Fruit fly (Drosophila melanogaster) whole organism, embryonic: Measurements from ENCODE around the gene CG32225.

ENCODE experiments used
- Atf6 ChIP-seq: fragments of 200-800 bp; sonication (Bioruptor generic); IDR thresholded peaks from 2 replicates; pipeline ENCODE4 v1.3.6; 2022; ENCODE audit warnings: missing biosample characterization, missing genetic modification characterization
- CG1024 ChIP-seq: fragments of 200-800 bp; sonication (Bioruptor generic); IDR thresholded peaks from 2 replicates; pipeline ENCODE4 v1.3.6; 2022; ENCODE audit warnings: missing biosample characterization, missing genetic modification characterization
- CG10543 ChIP-seq: fragments of 200-800 bp; sonication (Bioruptor generic); optimal IDR thresholded peaks from 3 replicates; lab custom pipeline; 2017; ENCODE audit warnings: missing biosample characterization, mild to moderate bottlenecking, missing genetic modification characterization, moderate library complexity
- CG11247 ChIP-seq: fragments of 200-800 bp; sonication (Bioruptor generic); IDR thresholded peaks from 2 replicates; pipeline ENCODE4 v1.3.6; 2022; ENCODE audit warnings: missing biosample characterization, missing genetic modification characterization
- CG12299 ChIP-seq: fragments of 200-800 bp; sonication (Bioruptor generic); optimal IDR thresholded peaks from 2 replicates; lab custom pipeline; 2018; ENCODE audit warnings: missing biosample characterization, mild to moderate bottlenecking, missing genetic modification characterization
- CG12769 ChIP-seq: fragments of 200-800 bp; sonication (Bioruptor generic); optimal IDR thresholded peaks from 2 replicates; lab custom pipeline; 2019; ENCODE audit warnings: missing biosample characterization, mild to moderate bottlenecking, missing genetic modification characterization, moderate library complexity
- CG1529 ChIP-seq: fragments of 200-800 bp; sonication (Bioruptor generic); optimal IDR thresholded peaks from 3 replicates; lab custom pipeline; 2018; ENCODE audit warnings: missing biosample characterization, missing genetic modification characterization
- CG15696 ChIP-seq: fragments of 200-800 bp; sonication (Bioruptor generic); optimal IDR thresholded peaks from 2 replicates; lab custom pipeline; 2019; ENCODE audit warnings: missing biosample characterization, mild to moderate bottlenecking, missing genetic modification characterization, moderate library complexity
- CG30403 ChIP-seq: fragments of 200-800 bp; sonication (Bioruptor generic); optimal IDR thresholded peaks from 3 replicates; lab custom pipeline; 2016; ENCODE audit warnings: missing biosample characterization, missing genetic modification characterization
- CG31365 ChIP-seq: fragments of 200-800 bp; sonication (Bioruptor generic); optimal IDR thresholded peaks from 2 replicates; lab custom pipeline; 2018; ENCODE audit warnings: missing biosample characterization, mild to moderate bottlenecking, missing genetic modification characterization
- CG3281 ChIP-seq: fragments of 200-800 bp; sonication (Bioruptor generic); optimal IDR thresholded peaks from 3 replicates; lab custom pipeline; 2017; ENCODE audit warnings: missing biosample characterization, mild to moderate bottlenecking, missing genetic modification characterization
- CG3726 ChIP-seq: fragments of 200-800 bp; sonication (Bioruptor generic); IDR thresholded peaks from 3 replicates; pipeline ENCODE4, ENCODE4 v1.3.6; 2022; ENCODE audit warnings: missing biosample characterization, missing genetic modification characterization
- CG3838 ChIP-seq: fragments of 200-800 bp; sonication (Bioruptor generic); optimal IDR thresholded peaks from 3 replicates; lab custom pipeline; 2016; ENCODE audit warnings: missing biosample characterization, missing genetic modification characterization
- CG3847 ChIP-seq: fragments of 200-800 bp; sonication (Bioruptor generic); IDR thresholded peaks from 2 replicates; pipeline ENCODE4 v1.3.6; 2022; ENCODE audit warnings: missing biosample characterization, missing genetic modification characterization
- CG6254 ChIP-seq: fragments of 200-800 bp; sonication (Bioruptor generic); optimal IDR thresholded peaks from 3 replicates; lab custom pipeline; 2017; ENCODE audit warnings: mild to moderate bottlenecking, missing biosample characterization, missing genetic modification reagents, missing genetic modification characterization
- CG6791 ChIP-seq: fragments of 200-800 bp; sonication (Bioruptor generic); IDR thresholded peaks from 3 replicates; pipeline ENCODE4 v1.3.6; 2022; ENCODE audit warnings: missing biosample characterization, missing genetic modification characterization; ENCODE audit not compliant: partially characterized antibody
- CG8290 ChIP-seq, 3 experiments: fragments of 200-800 bp; sonication (Bioruptor generic); optimal IDR thresholded peaks; 2 replicates each; lab custom pipeline; 2016 to 2019; ENCODE audit warnings: missing biosample characterization in 3 of 3, missing genetic modification characterization in 3 of 3, mild to moderate bottlenecking in 2 of 3, moderate library complexity in 1 of 3
- CG9437 ChIP-seq: fragments of 200-800 bp; sonication (Bioruptor generic); optimal IDR thresholded peaks from 2 replicates; lab custom pipeline; 2018; ENCODE audit warnings: missing biosample characterization, mild to moderate bottlenecking, missing genetic modification characterization
- D19A ChIP-seq: fragments of 200-800 bp; optimal IDR thresholded peaks from 3 replicates; lab custom pipeline; 2019; ENCODE audit warnings: missing biosample characterization, mild to moderate bottlenecking, missing genetic modification characterization, moderate library complexity
- Fer1 ChIP-seq: fragments of 200-800 bp; sonication (Bioruptor generic); optimal IDR thresholded peaks from 2 replicates; lab custom pipeline; 2017; ENCODE audit warnings: missing biosample characterization, mild to moderate bottlenecking, missing genetic modification characterization
- Gsc ChIP-seq: fragments of 200-800 bp; sonication (Bioruptor generic); IDR thresholded peaks from 2 replicates; pipeline ENCODE4 v1.3.6; 2022; ENCODE audit warnings: missing biosample characterization, missing genetic modification characterization
- Hey ChIP-seq: fragments of 200-800 bp; sonication (Bioruptor generic); optimal IDR thresholded peaks from 3 replicates; lab custom pipeline; 2018; ENCODE audit warnings: missing biosample characterization, mild to moderate bottlenecking, missing genetic modification characterization
- HmgD ChIP-seq: fragments of 200-800 bp; sonication (Bioruptor generic); optimal IDR thresholded peaks from 3 replicates; lab custom pipeline; 2016; ENCODE audit warnings: missing biosample characterization, missing genetic modification characterization
- Hr39 ChIP-seq: fragments of >200 bp; optimal IDR thresholded peaks from 2 replicates; lab custom pipeline; 2017
- Hr51 ChIP-seq, 2 experiments: fragments of 200-800 bp; sonication (Bioruptor generic); optimal IDR thresholded peaks; 2 replicates in 1 of 2; 3 replicates in 1 of 2; lab custom pipeline; 2016 to 2018; ENCODE audit warnings: missing biosample characterization in 2 of 2, missing genetic modification characterization in 2 of 2, mild to moderate bottlenecking in 1 of 2, moderate library complexity in 1 of 2
- NFAT ChIP-seq: fragments of 200-800 bp; sonication (Bioruptor generic); IDR thresholded peaks from 2 replicates; pipeline ENCODE4 v1.3.6; 2022; ENCODE audit warnings: missing biosample characterization, missing genetic modification characterization
- Sry-β ChIP-seq: fragments of 200-800 bp; sonication (Bioruptor generic); optimal IDR thresholded peaks from 2 replicates; lab custom pipeline; 2018; ENCODE audit warnings: missing biosample characterization, mild to moderate bottlenecking, missing genetic modification characterization, moderate library complexity
- Sry-δ ChIP-seq: fragments of 200-800 bp; sonication (Bioruptor generic); optimal IDR thresholded peaks from 2 replicates; lab custom pipeline; 2016; ENCODE audit warnings: missing biosample characterization, missing genetic modification characterization
- bigmax ChIP-seq: fragments of 200-800 bp; sonication (Bioruptor generic); optimal IDR thresholded peaks from 2 replicates; lab custom pipeline; 2018; ENCODE audit warnings: missing biosample characterization, mild to moderate bottlenecking, missing genetic modification characterization
- btn ChIP-seq: fragments of 200-800 bp; sonication (Bioruptor generic); optimal IDR thresholded peaks from 2 replicates; lab custom pipeline; 2016; ENCODE audit warnings: missing biosample characterization, missing genetic modification characterization
- crc ChIP-seq: fragments of 200-800 bp; sonication (Bioruptor generic); optimal IDR thresholded peaks from 2 replicates; lab custom pipeline; 2016; ENCODE audit warnings: missing biosample characterization, missing genetic modification characterization
- crol ChIP-seq: fragments of 200-800 bp; sonication (Bioruptor generic); IDR thresholded peaks from 2 replicates; pipeline ENCODE4 v1.3.6; 2022; ENCODE audit warnings: missing biosample characterization, missing genetic modification characterization
- dpn ChIP-seq, 2 experiments: fragments of 200-800 bp; sonication (Bioruptor generic); optimal IDR thresholded peaks; 3 replicates each; lab custom pipeline; 2016; ENCODE audit warnings: missing biosample characterization in 2 of 2, missing genetic modification characterization in 2 of 2
- ems ChIP-seq: fragments of 200-800 bp; sonication (Bioruptor generic); optimal IDR thresholded peaks from 3 replicates; lab custom pipeline; 2016; ENCODE audit warnings: missing biosample characterization, missing genetic modification characterization
- fru ChIP-seq: fragments of >200 bp; optimal IDR thresholded peaks from 2 replicates; lab custom pipeline; 2017
- gce ChIP-seq: fragments of 200-800 bp; sonication (Bioruptor generic); IDR thresholded peaks from 3 replicates; pipeline ENCODE4 v1.3.6; 2022; ENCODE audit warnings: missing biosample characterization, missing genetic modification characterization
- gsb ChIP-seq: fragments of 200-800 bp; sonication (Bioruptor generic); IDR thresholded peaks from 2 replicates; pipeline ENCODE4 v1.3.6; 2022; ENCODE audit warnings: missing biosample characterization, missing genetic modification characterization
- her ChIP-seq: fragments of 200-800 bp; sonication (Bioruptor generic); optimal IDR thresholded peaks from 2 replicates; lab custom pipeline; 2016; ENCODE audit warnings: missing biosample characterization, missing genetic modification characterization
- lbe ChIP-seq: fragments of 200-800 bp; sonication (Bioruptor generic); optimal IDR thresholded peaks from 2 replicates; lab custom pipeline; 2016; ENCODE audit warnings: missing biosample characterization, mild to moderate bottlenecking, missing genetic modification characterization
- odd ChIP-seq: fragments of 200-800 bp; sonication (Bioruptor generic); optimal IDR thresholded peaks from 2 replicates; lab custom pipeline; 2017; ENCODE audit warnings: missing biosample characterization, mild to moderate bottlenecking, missing genetic modification characterization
- pros ChIP-seq: fragments of 200-800 bp; sonication (Bioruptor generic); optimal IDR thresholded peaks from 3 replicates; lab custom pipeline; 2019; ENCODE audit warnings: missing biosample characterization, mild to moderate bottlenecking, missing genetic modification characterization, moderate library complexity
- salm ChIP-seq: fragments of 200-800 bp; sonication (Bioruptor generic); optimal IDR thresholded peaks from 2 replicates; lab custom pipeline; 2018; ENCODE audit warnings: missing biosample characterization, mild to moderate bottlenecking, missing genetic modification characterization
- slou ChIP-seq: fragments of 200-800 bp; sonication (Bioruptor generic); optimal IDR thresholded peaks from 3 replicates; lab custom pipeline; 2016; ENCODE audit warnings: missing biosample characterization, missing genetic modification characterization
- sob ChIP-seq: fragments of 200-800 bp; sonication (Bioruptor generic); IDR thresholded peaks from 2 replicates; pipeline ENCODE4 v1.3.6; 2022; ENCODE audit warnings: missing biosample characterization, missing genetic modification characterization
- sqz ChIP-seq: fragments of 200-800 bp; sonication (Bioruptor generic); optimal IDR thresholded peaks from 3 replicates; lab custom pipeline; 2018; ENCODE audit warnings: missing biosample characterization, mild to moderate bottlenecking, missing genetic modification characterization
- ssp ChIP-seq: fragments of 200-800 bp; sonication (Bioruptor generic); IDR thresholded peaks from 2 replicates; pipeline ENCODE4 v1.3.6; 2022; ENCODE audit warnings: missing biosample characterization, missing genetic modification characterization
- tgo ChIP-seq: fragments of 200-800 bp; sonication (Bioruptor generic); IDR thresholded peaks from 3 replicates; pipeline ENCODE4 v1.3.6; 2022; ENCODE audit warnings: missing biosample characterization, missing genetic modification characterization
- tio ChIP-seq: fragments of 200-800 bp; sonication (Bioruptor generic); optimal IDR thresholded peaks from 2 replicates; lab custom pipeline; 2017; ENCODE audit warnings: missing biosample characterization, missing genetic modification characterization, inconsistent platforms
- trh ChIP-seq: fragments of 200-800 bp; sonication (Bioruptor generic); optimal IDR thresholded peaks from 2 replicates; lab custom pipeline; 2016; ENCODE audit warnings: missing biosample characterization, missing genetic modification characterization
- twi ChIP-seq: fragments of 200-800 bp; optimal IDR thresholded peaks from 2 replicates; lab custom pipeline; 2019; ENCODE audit warnings: missing biosample characterization, mild to moderate bottlenecking, missing genetic modification characterization, moderate library complexity
- zen ChIP-seq: fragments of 200-800 bp; sonication (Bioruptor generic); optimal IDR thresholded peaks from 3 replicates; lab custom pipeline; 2018; ENCODE audit warnings: missing biosample characterization, mild to moderate bottlenecking, missing genetic modification characterization, moderate library complexity

Gene CG32225

DNA sequence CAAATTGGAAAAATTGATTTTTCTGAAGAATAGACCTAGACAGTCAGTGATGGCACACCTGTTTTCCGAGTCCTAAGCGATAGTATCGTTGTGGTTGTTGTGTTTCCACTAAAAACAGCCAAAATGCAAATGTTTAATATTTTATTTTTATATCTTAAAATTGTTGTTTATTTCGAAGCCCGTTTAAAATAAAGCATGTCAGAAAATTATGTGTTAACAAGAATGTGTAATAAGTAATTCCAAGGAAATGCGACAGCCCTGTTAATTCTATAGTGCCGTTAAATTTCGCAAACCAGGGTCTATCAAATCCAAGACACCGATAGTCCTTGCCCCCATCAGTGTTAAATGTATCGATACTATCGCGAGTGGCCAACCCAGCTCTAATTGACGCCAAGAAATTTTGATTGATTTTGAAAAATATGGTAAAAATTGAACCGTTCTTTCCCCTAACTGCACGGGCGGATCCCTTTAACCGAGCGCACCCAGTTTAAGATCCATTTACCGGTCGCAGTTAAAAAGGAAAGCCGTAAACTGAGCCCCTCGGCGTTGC lies 3.9 kb downstream of the CG32225 start, which contains the start of gene Pex23 (continued):
- TF ChIP-seq Gsc, result no peak
- TF ChIP-seq Hr51 (GFP tag; optimal IDR thresholded peaks at IDR 0.05; lab: Kevin White, UChicago), result peak; percentile 72 to 79
- TF ChIP-seq fru (lab: Kevin White, UChicago), result no peak
- TF ChIP-seq CG3847, result peak; percentile 82
- peak; percentile 50 for TF ChIP-seq CG3838
- peak; percentile 81 for TF ChIP-seq tgo (GFP tag; lab: Robert Waterston, UW)
- peak; percentile 79 for TF ChIP-seq CG11247
- peak; percentile 62 for TF ChIP-seq CG6254
- peak; percentile 84 for TF ChIP-seq CG3281
- no peak for TF ChIP-seq her (GFP tag; lab: Kevin White, UChicago)
- TF ChIP-seq D19A (tag; lab: Kevin White, UChicago), result peak; percentile 56
- peak; percentile 89 for TF ChIP-seq CG8290 (GFP tag; optimal IDR thresholded peaks at IDR 0.05; lab: Kevin White, UChicago)
- peak; percentile 49 to 87 for TF ChIP-seq CG8290 (tag; optimal IDR thresholded peaks at IDR 0.05; lab: Kevin White, UChicago)
- TF ChIP-seq CG1024 (GFP tag; lab: Robert Waterston, UW), result peak; percentile 64
- no peak for TF ChIP-seq gsb
- peak; percentile 81 for TF ChIP-seq zen
- peak; percentile 54 for TF ChIP-seq trh (GFP tag; lab: Kevin White, UChicago)
- TF ChIP-seq salm (tag; lab: Kevin White, UChicago), result peak; percentile 15
- TF ChIP-seq CG10543, result peak; percentile 73
- TF ChIP-seq crc (GFP tag; lab: Kevin White, UChicago), result peak; percentile 30
- TF ChIP-seq ems, result peak; percentile 71
- peak; percentile 80 to 90 for TF ChIP-seq dpn (GFP tag; optimal IDR thresholded peaks at IDR 0.05; lab: Kevin White, UChicago)
- peak; percentile 89 for TF ChIP-seq ssp (GFP tag; lab: Robert Waterston, UW)
- TF ChIP-seq CG15696 (tag; lab: Kevin White, UChicago), result peak; percentile 75
- TF ChIP-seq CG9437 (GFP tag; lab: Kevin White, UChicago), result peak; percentile 60
- peak; percentile 72 for TF ChIP-seq twi
- TF ChIP-seq Sry-δ (GFP tag; lab: Kevin White, UChicago), result peak; percentile 98
- TF ChIP-seq NFAT (GFP tag; lab: Robert Waterston, UW), result peak; percentile 74
- TF ChIP-seq pros (GFP tag; lab: Kevin White, UChicago), result no peak
- peak; percentile 64 for TF ChIP-seq Atf6 (GFP tag; lab: Robert Waterston, UW)
- TF ChIP-seq CG12769 (tag; lab: Kevin White, UChicago), result no peak
- peak; percentile 69 for TF ChIP-seq Fer1 (GFP tag; lab: Kevin White, UChicago)
- no peak for TF ChIP-seq sqz
- TF ChIP-seq CG1529 (GFP tag; lab: Kevin White, UChicago), result no peak
- no peak for TF ChIP-seq crol
- TF ChIP-seq CG6791, result peak; percentile 95
- no peak for TF ChIP-seq btn (GFP tag; lab: Kevin White, UChicago)
- TF ChIP-seq slou (GFP tag; lab: Kevin White, UChicago), result peak; percentile 73
- peak; percentile 66 for TF ChIP-seq Sry-β (GFP tag; lab: Kevin White, UChicago)
- peak; percentile 47 for TF ChIP-seq CG12299 (tag; lab: Kevin White, UChicago)
- TF ChIP-seq HmgD (GFP tag; lab: Kevin White, UChicago), result peak; percentile 49
- no peak for TF ChIP-seq bigmax (GFP tag; lab: Kevin White, UChicago)
- peak; percentile 87 for TF ChIP-seq sob (GFP tag; lab: Robert Waterston, UW)
- peak; percentile 81 for TF ChIP-seq lbe (GFP tag; lab: Kevin White, UChicago)
- 0 out of 3 replicates have a peak, but pooled peaks have one; percentile 53 for TF ChIP-seq CG3726 (GFP tag; lab: Robert Waterston, UW)
- peak; percentile 4 for TF ChIP-seq Hey (tag; lab: Kevin White, UChicago)
- no peak for TF ChIP-seq CG31365
- peak; percentile 89 for TF ChIP-seq CG30403 (GFP tag; lab: Kevin White, UChicago)
- TF ChIP-seq tio (GFP tag; lab: Kevin White, UChicago), result no peak
- TF ChIP-seq odd (GFP tag; lab: Kevin White, UChicago), result no peak
- no peak for TF ChIP-seq Hr39 (lab: Kevin White, UChicago)
- TF ChIP-seq gce (GFP tag; lab: Robert Waterston, UW), result no peak
